In the genomic region with DNA sequence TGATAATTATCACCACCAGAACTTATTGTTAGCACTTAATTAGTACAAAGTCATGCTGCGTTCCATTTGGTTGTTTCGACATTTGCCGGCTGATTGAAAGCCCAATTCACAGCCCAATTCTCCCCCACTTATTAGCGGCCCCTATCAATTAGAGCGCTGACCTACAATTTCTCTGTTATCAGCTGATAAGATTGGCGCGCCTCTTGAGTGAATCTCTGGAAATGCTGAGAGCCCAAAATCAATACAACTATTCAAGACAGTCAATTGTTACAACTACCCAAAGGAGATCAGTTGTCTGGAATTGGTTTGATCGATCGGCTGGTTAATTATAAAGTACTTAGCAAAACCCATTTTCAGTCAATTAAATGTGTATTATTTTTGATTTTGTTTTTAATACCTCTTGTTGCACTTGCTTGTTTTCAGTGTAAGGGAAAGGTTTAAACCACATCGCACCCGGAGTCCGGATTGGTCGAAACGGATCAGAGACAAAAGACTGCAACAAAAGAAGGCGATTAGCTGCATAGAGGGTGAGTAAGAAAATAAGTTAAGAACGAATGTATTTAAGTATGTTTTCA, we compare ENCODE assay signal across 3 fruit fly cellular contexts.
TF ChIP-seq lines count a peak whose summit lies in the region.

No protein-coding gene starts in this region.

- no peak for TF ChIP-seq CTCF in whole organism, embryonic (GFP tag; optimal IDR thresholded peaks at IDR 0.05; lab: Kevin White, UChicago)

TF ChIP-seq in whole organism, adult, 20 proteins besides CTCF, POLR2A, EP300 and RAD21:
- TF ChIP-seq cic (GFP tag; optimal IDR thresholded peaks at IDR 0.05; lab: Kevin White, UChicago) (peak; percentile 19), CG1620 (GFP tag; optimal IDR thresholded peaks at IDR 0.05; lab: Kevin White, UChicago) (no peak)
TF ChIP-seq in whole organism, adult: peak in this region for 1.

TF ChIP-seq in whole organism, embryonic, 481 proteins besides CTCF, POLR2A, EP300 and RAD21 (continues in another document):
- TF ChIP-seq CG15601 (tag; optimal IDR thresholded peaks at IDR 0.05; lab: Kevin White, UChicago) (peak; percentile 91), Spps (tag; optimal IDR thresholded peaks at IDR 0.05; lab: Kevin White, UChicago) (no peak), Awh (GFP tag; IDR thresholded peaks at IDR 0.05; lab: Robert Waterston, UW) (no peak), Dek (tag; optimal IDR thresholded peaks at IDR 0.05; lab: Kevin White, UChicago) (no peak), grn (GFP tag; optimal IDR thresholded peaks at IDR 0.05; lab: Kevin White, UChicago) (peak; percentile 95), CG13123 (GFP tag; optimal IDR thresholded peaks at IDR 0.05; lab: Kevin White, UChicago) (no peak), CG10366 (GFP tag; IDR thresholded peaks at IDR 0.05; lab: Robert Waterston, UW) (no peak), H15 (GFP tag; IDR thresholded peaks at IDR 0.05; lab: Robert Waterston, UW) (no peak), H2.0 (GFP tag; IDR thresholded peaks at IDR 0.05; lab: Robert Waterston, UW) (no peak), Gug (GFP tag; IDR thresholded peaks at IDR 0.05; lab: Robert Waterston, UW) (no peak), CG1647 (GFP tag; optimal IDR thresholded peaks at IDR 0.05; lab: Kevin White, UChicago) (no peak), scrt (GFP tag; optimal IDR thresholded peaks at IDR 0.05; lab: Kevin White, UChicago) (no peak), CG3726 (GFP tag; IDR thresholded peaks at IDR 0.05; lab: Robert Waterston, UW) (0 out of 3 replicates have a peak, but pooled peaks have one; percentile 12), Hr39 (optimal IDR thresholded peaks at IDR 0.05; lab: Kevin White, UChicago) (no peak), CG16813 (GFP tag; IDR thresholded peaks at IDR 0.05; lab: Robert Waterston, UW; ENCODE audit: partially characterized antibody) (no peak), GATAe (GFP tag; conservative IDR thresholded peaks at IDR 0.05; lab: Robert Waterston, UW) (peak; percentile 77), CG9727 (GFP tag; optimal IDR thresholded peaks at IDR 0.05; lab: Kevin White, UChicago) (no peak), CG43689 (GFP tag; IDR thresholded peaks at IDR 0.05; lab: Robert Waterston, UW) (no peak), abd-A (tag; optimal IDR thresholded peaks at IDR 0.05; lab: Kevin White, UChicago) (no peak), CG14965 (GFP tag; optimal IDR thresholded peaks at IDR 0.05; lab: Kevin White, UChicago; ENCODE audit: borderline replicate concordance) (no peak), Bteb2 (GFP tag; optimal IDR thresholded peaks at IDR 0.05; lab: Kevin White, UChicago) (no peak), CG34376 (GFP tag; optimal IDR thresholded peaks at IDR 0.05; lab: Kevin White, UChicago) (peak; percentile 18), vnd (GFP tag; IDR thresholded peaks at IDR 0.05; lab: Robert Waterston, UW; ENCODE audit: partially characterized antibody) (peak; percentile 53; the same call in 2 of the 3 replicates), lmd (GFP tag; IDR thresholded peaks at IDR 0.05; lab: Robert Waterston, UW) (no peak), rib (GFP tag; IDR thresholded peaks at IDR 0.05; lab: Robert Waterston, UW) (no peak), chinmo (GFP tag; IDR thresholded peaks at IDR 0.05; lab: Robert Waterston, UW; ENCODE audit: partially characterized antibody) (peak; percentile 74; the same call in 1 of the 4 replicates), vvl (GFP tag; IDR thresholded peaks at IDR 0.05; lab: Robert Waterston, UW) (no peak), bsh (GFP tag; optimal IDR thresholded peaks at IDR 0.05; lab: Kevin White, UChicago) (no peak), Meics (GFP tag; optimal IDR thresholded peaks at IDR 0.05; lab: Kevin White, UChicago) (no peak), CG2116 (GFP tag; optimal IDR thresholded peaks at IDR 0.05; lab: Kevin White, UChicago) (no peak), Poxn (GFP tag; IDR thresholded peaks at IDR 0.05; lab: Robert Waterston, UW) (no peak), lov (optimal IDR thresholded peaks at IDR 0.05; lab: Kevin White, UChicago) (no peak), lov (GFP tag; IDR thresholded peaks at IDR 0.05; lab: Robert Waterston, UW) (no peak), gce (GFP tag; IDR thresholded peaks at IDR 0.05; lab: Robert Waterston, UW) (no peak), Sin3A (optimal IDR thresholded peaks at IDR 0.05; lab: Kevin White, UChicago) (no peak), Myb (GFP tag; optimal IDR thresholded peaks at IDR 0.05; lab: Kevin White, UChicago) (no peak), Sry-β (GFP tag; optimal IDR thresholded peaks at IDR 0.05; lab: Kevin White, UChicago) (no peak), Blimp-1 (GFP tag; optimal IDR thresholded peaks at IDR 0.05; lab: Kevin White, UChicago) (no peak), p53 (GFP tag; optimal IDR thresholded peaks at IDR 0.05; lab: Kevin White, UChicago) (no peak), CG10543 (GFP tag; optimal IDR thresholded peaks at IDR 0.05; lab: Kevin White, UChicago) (no peak), cas (GFP tag; IDR thresholded peaks at IDR 0.05; lab: Robert Waterston, UW) (no peak), dysf (GFP tag; IDR thresholded peaks at IDR 0.05; lab: Robert Waterston, UW) (no peak)

TF ChIP-seq in whole organism, prepupa, 60 proteins besides CTCF, POLR2A, EP300 and RAD21:
- TF ChIP-seq CG15336 (GFP tag; IDR thresholded peaks at IDR 0.05; lab: Robert Waterston, UW) (no peak), esn (GFP tag; optimal IDR thresholded peaks at IDR 0.05; lab: Kevin White, UChicago) (no peak), CG6792 (GFP tag; optimal IDR thresholded peaks at IDR 0.05; lab: Kevin White, UChicago) (peak; percentile 0), Eip93F (GFP tag; optimal IDR thresholded peaks at IDR 0.05; lab: Kevin White, UChicago) (peak; percentile 2), fd59A (GFP tag; optimal IDR thresholded peaks at IDR 0.05; lab: Kevin White, UChicago) (no peak)
